Fruit fly (Drosophila melanogaster) whole organism, embryonic: ENCODE data around the gene CG1532.

Experiments
- Atf-2 ChIP-seq: fragments of 200-800 bp; sonication (Bioruptor generic); optimal IDR thresholded peaks from 2 replicates; lab custom pipeline; 2016; ENCODE audit warnings: missing biosample characterization, missing genetic modification characterization
- B-H2 ChIP-seq: fragments of 200-800 bp; sonication (Bioruptor generic); optimal IDR thresholded peaks from 2 replicates; lab custom pipeline; 2018; ENCODE audit warnings: missing biosample characterization, mild to moderate bottlenecking, missing genetic modification characterization
- CG10462 ChIP-seq: fragments of 200-800 bp; sonication (Bioruptor generic); optimal IDR thresholded peaks from 2 replicates; lab custom pipeline; 2016; ENCODE audit warnings: missing biosample characterization, missing genetic modification characterization
- CG11696 ChIP-seq: fragments of 200-800 bp; sonication (Bioruptor generic); IDR thresholded peaks from 2 replicates; pipeline ENCODE4 v1.3.6; 2022; ENCODE audit warnings: missing biosample characterization, missing genetic modification characterization
- CG12236 ChIP-seq: fragments of 200-800 bp; sonication (Bioruptor generic); optimal IDR thresholded peaks from 2 replicates; lab custom pipeline; 2016; ENCODE audit warnings: missing biosample characterization, missing genetic modification characterization
- CG15073 ChIP-seq: fragments of 200-800 bp; sonication (Bioruptor generic); optimal IDR thresholded peaks from 2 replicates; lab custom pipeline; 2016; ENCODE audit warnings: missing biosample characterization, missing genetic modification characterization
- CG1603 ChIP-seq: fragments of 200-800 bp; sonication (Bioruptor generic); optimal IDR thresholded peaks from 2 replicates; lab custom pipeline; 2019; ENCODE audit warnings: missing biosample characterization, mild to moderate bottlenecking, missing genetic modification characterization, moderate library complexity
- CG17385 ChIP-seq: fragments of 200-800 bp; sonication (Bioruptor generic); optimal IDR thresholded peaks from 3 replicates; lab custom pipeline; 2018; ENCODE audit warnings: missing biosample characterization, mild to moderate bottlenecking, missing genetic modification characterization
- CG18476 ChIP-seq: fragments of 200-800 bp; sonication (Bioruptor generic); optimal IDR thresholded peaks from 2 replicates; lab custom pipeline; 2016; ENCODE audit warnings: missing biosample characterization, mild to moderate bottlenecking, missing genetic modification characterization
- CG31224 ChIP-seq: fragments of 200-800 bp; sonication (Bioruptor generic); IDR thresholded peaks from 2 replicates; pipeline ENCODE4 v1.3.6; 2022; ENCODE audit warnings: missing biosample characterization, missing genetic modification characterization
- CG3163 ChIP-seq: fragments of 200-800 bp; sonication (Bioruptor generic); optimal IDR thresholded peaks from 3 replicates; lab custom pipeline; 2016; ENCODE audit warnings: missing biosample characterization, missing genetic modification characterization
- CG34224 ChIP-seq: fragments of 200-800 bp; sonication (Bioruptor generic); IDR thresholded peaks from 3 replicates; pipeline ENCODE4 v1.3.6; 2022; ENCODE audit warnings: missing biosample characterization, missing genetic modification characterization; ENCODE audit not compliant: partially characterized antibody
- CG4404 ChIP-seq: fragments of 200-800 bp; sonication (Bioruptor generic); IDR thresholded peaks from 2 replicates; pipeline ENCODE4 v1.3.6; 2022; ENCODE audit warnings: missing biosample characterization, missing genetic modification characterization
- CG5180 ChIP-seq: fragments of 200-800 bp; sonication (Bioruptor generic); optimal IDR thresholded peaks from 3 replicates; lab custom pipeline; 2017; ENCODE audit warnings: missing biosample characterization, missing genetic modification characterization, mild to moderate bottlenecking, moderate library complexity, missing genetic modification reagents
- CG6272 ChIP-seq: fragments of 200-800 bp; sonication (Bioruptor generic); IDR thresholded peaks from 2 replicates; pipeline ENCODE4 v1.3.6; 2022; ENCODE audit warnings: missing biosample characterization, missing genetic modification characterization
- CHES-1-like ChIP-seq: fragments of 200-800 bp; sonication (Bioruptor generic); optimal IDR thresholded peaks from 2 replicates; lab custom pipeline; 2016; ENCODE audit warnings: missing biosample characterization, missing genetic modification characterization
- D19A ChIP-seq: fragments of 200-800 bp; optimal IDR thresholded peaks from 3 replicates; lab custom pipeline; 2019; ENCODE audit warnings: missing biosample characterization, mild to moderate bottlenecking, missing genetic modification characterization, moderate library complexity
- D19B ChIP-seq: fragments of 200-800 bp; sonication (Bioruptor generic); optimal IDR thresholded peaks from 2 replicates; lab custom pipeline; 2017; ENCODE audit warnings: missing biosample characterization, mild to moderate bottlenecking, missing genetic modification characterization
- E2f2 ChIP-seq: fragments of 200-800 bp; sonication (Bioruptor generic); IDR thresholded peaks from 2 replicates; pipeline ENCODE4 v1.3.6; 2022; ENCODE audit warnings: missing biosample characterization, missing genetic modification characterization
- Hmr ChIP-seq: fragments of 200-800 bp; sonication (Bioruptor generic); optimal IDR thresholded peaks from 3 replicates; lab custom pipeline; 2017; ENCODE audit warnings: mild to moderate bottlenecking, missing biosample characterization, missing genetic modification reagents, missing genetic modification characterization
- Hmx ChIP-seq: fragments of 200-800 bp; sonication (Bioruptor generic); optimal IDR thresholded peaks from 2 replicates; lab custom pipeline; 2016; ENCODE audit warnings: missing biosample characterization, missing genetic modification characterization
- Med ChIP-seq: fragments of 200-800 bp; sonication (Bioruptor generic); peaks from one replicate; lab custom pipeline; 2016; ENCODE audit warnings: missing biosample characterization, missing genetic modification characterization, mild to moderate bottlenecking, inconsistent platforms, moderate library complexity
- NC2α ChIP-seq: fragments of 200-800 bp; sonication (Bioruptor generic); optimal IDR thresholded peaks from 2 replicates; lab custom pipeline; 2016; ENCODE audit warnings: missing biosample characterization, missing genetic modification characterization
- NFAT ChIP-seq: fragments of 200-800 bp; sonication (Bioruptor generic); IDR thresholded peaks from 2 replicates; pipeline ENCODE4 v1.3.6; 2022; ENCODE audit warnings: missing biosample characterization, missing genetic modification characterization
- PHDP ChIP-seq: fragments of 200-800 bp; sonication (Bioruptor generic); optimal IDR thresholded peaks from 3 replicates; lab custom pipeline; 2018; ENCODE audit warnings: missing biosample characterization, mild to moderate bottlenecking, missing genetic modification characterization, moderate library complexity
- Ravus ChIP-seq: fragments of 200-800 bp; sonication (Bioruptor generic); IDR thresholded peaks from 2 replicates; pipeline ENCODE4 v1.3.6; 2022; ENCODE audit warnings: missing biosample characterization, missing genetic modification characterization
- Sin3A ChIP-seq: fragments of >200 bp; optimal IDR thresholded peaks from 2 replicates; lab custom pipeline; 2018
- Sry-δ ChIP-seq: fragments of 200-800 bp; sonication (Bioruptor generic); optimal IDR thresholded peaks from 2 replicates; lab custom pipeline; 2016; ENCODE audit warnings: missing biosample characterization, missing genetic modification characterization
- TFAM ChIP-seq: fragments of 200-800 bp; sonication (Bioruptor generic); optimal IDR thresholded peaks from 2 replicates; lab custom pipeline; 2017; ENCODE audit warnings: missing biosample characterization, missing genetic modification characterization, inconsistent platforms
- abd-A ChIP-seq: fragments of 200-800 bp; sonication (Bioruptor generic); optimal IDR thresholded peaks from 3 replicates; lab custom pipeline; 2019; ENCODE audit warnings: missing biosample characterization, mild to moderate bottlenecking, missing genetic modification characterization, moderate library complexity
- aop ChIP-seq: fragments of 200-800 bp; sonication (Bioruptor generic); IDR thresholded peaks from 2 replicates; pipeline ENCODE4 v1.3.6; 2022; ENCODE audit warnings: missing biosample characterization, missing genetic modification characterization
- ci ChIP-seq: fragments of 200-800 bp; sonication (Bioruptor generic); IDR thresholded peaks from 3 replicates; pipeline ENCODE4 v1.3.6; 2022; ENCODE audit warnings: missing biosample characterization, missing genetic modification characterization
- da ChIP-seq: fragments of 200-800 bp; sonication (Bioruptor generic); optimal IDR thresholded peaks from 2 replicates; lab custom pipeline; 2016; ENCODE audit warnings: missing biosample characterization, missing genetic modification characterization
- dimm ChIP-seq: fragments of 200-800 bp; sonication (Bioruptor generic); IDR thresholded peaks from 2 replicates; pipeline ENCODE4 v1.3.6; 2022; ENCODE audit warnings: missing biosample characterization, missing genetic modification characterization
- eyg ChIP-seq: fragments of 200-800 bp; sonication (Bioruptor generic); optimal IDR thresholded peaks from 3 replicates; lab custom pipeline; 2016; ENCODE audit warnings: missing biosample characterization, missing genetic modification characterization
- gfzf ChIP-seq: fragments of 200-800 bp; sonication (Bioruptor generic); optimal IDR thresholded peaks from 2 replicates; lab custom pipeline; 2016; ENCODE audit warnings: missing biosample characterization, mild to moderate bottlenecking, missing genetic modification characterization, moderate library complexity
- her ChIP-seq: fragments of 200-800 bp; sonication (Bioruptor generic); optimal IDR thresholded peaks from 2 replicates; lab custom pipeline; 2016; ENCODE audit warnings: missing biosample characterization, missing genetic modification characterization
- inv ChIP-seq: fragments of 200-800 bp; sonication (Bioruptor generic); IDR thresholded peaks from 2 replicates; pipeline ENCODE4 v1.3.6; 2022; ENCODE audit warnings: missing biosample characterization, missing genetic modification characterization; ENCODE audit not compliant: partially characterized antibody
- mirr ChIP-seq: fragments of 200-800 bp; sonication (Bioruptor generic); optimal IDR thresholded peaks from 3 replicates; lab custom pipeline; 2018; ENCODE audit warnings: missing biosample characterization, mild to moderate bottlenecking, missing genetic modification characterization
- pb ChIP-seq: fragments of 200-800 bp; sonication (Bioruptor generic); optimal IDR thresholded peaks from 3 replicates; lab custom pipeline; 2016; ENCODE audit warnings: missing biosample characterization, missing genetic modification characterization
- peb ChIP-seq: fragments of 200-800 bp; sonication (Bioruptor generic); IDR thresholded peaks from 2 replicates; pipeline ENCODE4 v1.3.6; 2022; ENCODE audit warnings: missing biosample characterization, missing genetic modification characterization
- pzg ChIP-seq: fragments of 200-800 bp; sonication (Bioruptor generic); optimal IDR thresholded peaks from 3 replicates; lab custom pipeline; 2018; ENCODE audit warnings: missing biosample characterization, mild to moderate bottlenecking, missing genetic modification characterization, moderate library complexity
- row ChIP-seq: fragments of 200-800 bp; sonication (Bioruptor generic); IDR thresholded peaks from 3 replicates; pipeline ENCODE4 v1.3.6; 2022; ENCODE audit warnings: missing biosample characterization, missing genetic modification characterization
- sens-2 ChIP-seq: fragments of 200-800 bp; sonication (Bioruptor generic); IDR thresholded peaks from 2 replicates; pipeline ENCODE4 v1.3.6; 2022; ENCODE audit warnings: missing biosample characterization, missing genetic modification characterization
- slou ChIP-seq: fragments of 200-800 bp; sonication (Bioruptor generic); optimal IDR thresholded peaks from 3 replicates; lab custom pipeline; 2016; ENCODE audit warnings: missing biosample characterization, missing genetic modification characterization
- so ChIP-seq: fragments of 200-800 bp; sonication (Bioruptor generic); IDR thresholded peaks from 3 replicates; pipeline ENCODE4 v1.3.6; 2022; ENCODE audit warnings: missing biosample characterization, missing genetic modification characterization
- stwl ChIP-seq: fragments of 200-800 bp; sonication (Bioruptor generic); optimal IDR thresholded peaks from 3 replicates; lab custom pipeline; 2018; ENCODE audit warnings: missing biosample characterization, mild to moderate bottlenecking, missing genetic modification characterization, moderate library complexity
- unc-4 ChIP-seq: fragments of 200-800 bp; sonication (Bioruptor generic); IDR thresholded peaks from 2 replicates; pipeline ENCODE4 v1.3.6; 2022; ENCODE audit warnings: missing biosample characterization, missing genetic modification characterization; ENCODE audit not compliant: partially characterized antibody
- unpg ChIP-seq: fragments of 200-800 bp; sonication (Bioruptor generic); optimal IDR thresholded peaks from 3 replicates; lab custom pipeline; 2018; ENCODE audit warnings: missing biosample characterization, mild to moderate bottlenecking, missing genetic modification characterization, moderate library complexity
- wek ChIP-seq: fragments of 200-800 bp; sonication (Bioruptor generic); optimal IDR thresholded peaks from 3 replicates; lab custom pipeline; 2018; ENCODE audit warnings: missing biosample characterization, mild to moderate bottlenecking, missing genetic modification characterization, moderate library complexity
- zf30C ChIP-seq: fragments of 200-800 bp; sonication (Bioruptor generic); optimal IDR thresholded peaks from 3 replicates; lab custom pipeline; 2018; ENCODE audit warnings: missing biosample characterization, mild to moderate bottlenecking, missing genetic modification characterization
- zfh2 ChIP-seq: fragments of 200-800 bp; sonication (Bioruptor generic); optimal IDR thresholded peaks from 2 replicates; lab custom pipeline; 2016; ENCODE audit warnings: missing biosample characterization, missing genetic modification characterization

CG1532 gene

dm6 chrX:21044278-21044830, 16.2 kb upstream of the CG1532 start (continued):
- TF ChIP-seq CG1603 (tag; lab: Kevin White, UChicago) (peak; percentile 50), CG4404 (GFP tag; lab: Robert Waterston, UW) (no peak), CG17385 (GFP tag; lab: Kevin White, UChicago) (peak; percentile 50), CG12236 (GFP tag; lab: Kevin White, UChicago) (no peak), mirr (peak; percentile 4), Med (GFP tag; lab: Kevin White, UChicago) (peak; percentile 85), NFAT (GFP tag; lab: Robert Waterston, UW) (no peak), ci (peak; percentile 32; the same call in 1 of the 3 replicates), CG31224 (no peak), CG10462 (no peak), zf30C (peak; percentile 80), unc-4 (GFP tag; lab: Robert Waterston, UW) (no peak), slou (GFP tag; lab: Kevin White, UChicago) (no peak), zfh2 (no peak), Atf-2 (GFP tag; lab: Kevin White, UChicago) (no peak), CHES-1-like (no peak), gfzf (GFP tag; lab: Kevin White, UChicago) (peak; percentile 37), aop (GFP tag; lab: Robert Waterston, UW) (no peak), da (no peak), abd-A (tag; lab: Kevin White, UChicago) (peak; percentile 23), peb (no peak), PHDP (tag; lab: Kevin White, UChicago) (no peak), TFAM (no peak), unpg (no peak), Sry-δ (no peak), NC2α (GFP tag; lab: Kevin White, UChicago) (no peak), Hmx (no peak), CG5180 (GFP tag; lab: Kevin White, UChicago) (no peak), sens-2 (GFP tag; lab: Robert Waterston, UW) (no peak), inv (no peak), her (GFP tag; lab: Kevin White, UChicago) (no peak), D19B (GFP tag; lab: Kevin White, UChicago) (no peak), pb (no peak), E2f2 (GFP tag; lab: Robert Waterston, UW) (no peak), Sin3A (lab: Kevin White, UChicago) (no peak), dimm (GFP tag; lab: Robert Waterston, UW) (no peak), CG6272 (no peak), stwl (tag; lab: Kevin White, UChicago) (no peak), CG18476 (GFP tag; lab: Kevin White, UChicago) (no peak), CG3163 (GFP tag; lab: Kevin White, UChicago) (no peak), CG15073 (no peak), so (GFP tag; lab: Robert Waterston, UW) (no peak), B-H2 (GFP tag; lab: Kevin White, UChicago) (no peak), pzg (GFP tag; lab: Kevin White, UChicago) (peak; percentile 20), wek (GFP tag; lab: Kevin White, UChicago) (no peak), Ravus (GFP tag; lab: Robert Waterston, UW) (no peak), CG34224 (no peak; the same call in 2 of the 3 replicates), CG11696 (no peak), Hmr (no peak), eyg (GFP tag; lab: Kevin White, UChicago) (no peak), D19A (tag; lab: Kevin White, UChicago) (no peak), row (no peak; the same call in 2 of the 3 replicates)
